Fruit fly (Drosophila melanogaster) whole organism, prepupa: ENCODE results near the gene Ubx.

Experiments used
- Blimp-1 ChIP-seq: fragments of 200-800 bp; sonication (Bioruptor generic); optimal IDR thresholded peaks from 3 replicates; lab custom pipeline; 2017; ENCODE audit warnings: missing biosample characterization, missing genetic modification characterization, mild to moderate bottlenecking, moderate library complexity, missing genetic modification reagents
- CG10669 ChIP-seq: fragments of 200-800 bp; sonication (Bioruptor generic); optimal IDR thresholded peaks from 3 replicates; lab custom pipeline; 2018; ENCODE audit warnings: missing biosample characterization, mild to moderate bottlenecking, missing genetic modification characterization, moderate library complexity
- CG1621 ChIP-seq: fragments of 200-800 bp; sonication (Bioruptor generic); optimal IDR thresholded peaks from 3 replicates; lab custom pipeline; 2018; ENCODE audit warnings: missing biosample characterization, mild to moderate bottlenecking, missing genetic modification characterization
- CG31627 ChIP-seq: fragments of 200-800 bp; sonication (Bioruptor generic); optimal IDR thresholded peaks from 3 replicates; lab custom pipeline; 2016; ENCODE audit warnings: missing biosample characterization, missing genetic modification characterization
- CG32006 ChIP-seq: fragments of 200-800 bp; sonication (Bioruptor generic); optimal IDR thresholded peaks from 3 replicates; lab custom pipeline; 2017; ENCODE audit warnings: missing biosample characterization, mild to moderate bottlenecking, missing genetic modification characterization
- CG34406 ChIP-seq: fragments of 200-800 bp; sonication (Bioruptor generic); optimal IDR thresholded peaks from 3 replicates; lab custom pipeline; 2016; ENCODE audit warnings: missing biosample characterization, missing genetic modification characterization
- CG3919 ChIP-seq: fragments of 200-800 bp; sonication (Bioruptor generic); optimal IDR thresholded peaks from 3 replicates; lab custom pipeline; 2016; ENCODE audit warnings: missing biosample characterization, missing genetic modification characterization
- CG4318 ChIP-seq: fragments of 200-800 bp; sonication (Bioruptor generic); optimal IDR thresholded peaks from 3 replicates; lab custom pipeline; 2017; ENCODE audit warnings: missing biosample characterization, mild to moderate bottlenecking, missing genetic modification characterization
- CG6276 ChIP-seq: fragments of 200-800 bp; sonication (Bioruptor generic); optimal IDR thresholded peaks from 2 replicates; lab custom pipeline; 2017; ENCODE audit warnings: missing biosample characterization, mild to moderate bottlenecking, missing genetic modification characterization
- CG6854 ChIP-seq: fragments of 200-800 bp; sonication (Bioruptor generic); optimal IDR thresholded peaks from 2 replicates; lab custom pipeline; 2017; ENCODE audit warnings: missing biosample characterization, mild to moderate bottlenecking, missing genetic modification characterization
- CG7368 ChIP-seq: fragments of 200-800 bp; sonication (Bioruptor generic); optimal IDR thresholded peaks from 3 replicates; lab custom pipeline; 2016; ENCODE audit warnings: missing biosample characterization, missing genetic modification characterization
- CG8119 ChIP-seq: fragments of 200-800 bp; sonication (Bioruptor generic); IDR thresholded peaks from 3 replicates; pipeline ENCODE4 v1.3.6; 2022; ENCODE audit warnings: missing biosample characterization, missing genetic modification characterization
- CG9139 ChIP-seq: fragments of 200-800 bp; sonication (Bioruptor generic); optimal IDR thresholded peaks from 3 replicates; lab custom pipeline; 2017; ENCODE audit warnings: missing biosample characterization, mild to moderate bottlenecking, missing genetic modification characterization
- Eip75B ChIP-seq: fragments of 200-800 bp; sonication (Bioruptor generic); optimal IDR thresholded peaks from 3 replicates; lab custom pipeline; 2016; ENCODE audit warnings: missing biosample characterization, missing genetic modification characterization
- Eip78C ChIP-seq: fragments of 200-800 bp; sonication (Bioruptor generic); peaks from one replicate; lab custom pipeline; 2016; ENCODE audit warnings: missing biosample characterization, missing genetic modification characterization
- Ets96B ChIP-seq: fragments of 200-800 bp; optimal IDR thresholded peaks from 2 replicates; lab custom pipeline; 2019; ENCODE audit warnings: missing biosample characterization, mild to moderate bottlenecking, missing genetic modification characterization, moderate library complexity
- Gug ChIP-seq: fragments of 200-800 bp; sonication (Bioruptor generic); IDR thresholded peaks from 2 replicates; pipeline ENCODE4 v1.3.6; 2022; ENCODE audit warnings: missing biosample characterization, missing genetic modification characterization
- Hr4 ChIP-seq: fragments of 200-800 bp; sonication (Bioruptor generic); optimal IDR thresholded peaks from 3 replicates; lab custom pipeline; 2016; ENCODE audit warnings: missing biosample characterization, missing genetic modification characterization
- Met ChIP-seq: fragments of 200-800 bp; sonication (Bioruptor generic); optimal IDR thresholded peaks from 3 replicates; lab custom pipeline; 2016; ENCODE audit warnings: missing biosample characterization, missing genetic modification characterization
- OdsH ChIP-seq: fragments of 200-800 bp; sonication (Bioruptor generic); optimal IDR thresholded peaks from 3 replicates; lab custom pipeline; 2016; ENCODE audit warnings: missing biosample characterization, missing genetic modification characterization
- Smox ChIP-seq: fragments of 200-800 bp; sonication (Bioruptor generic); optimal IDR thresholded peaks from 3 replicates; lab custom pipeline; 2016; ENCODE audit warnings: missing biosample characterization, missing genetic modification characterization
- Sox14 ChIP-seq: fragments of 200-800 bp; sonication (Bioruptor generic); optimal IDR thresholded peaks from 3 replicates; lab custom pipeline; 2016; ENCODE audit warnings: missing biosample characterization, missing genetic modification characterization
- achi ChIP-seq: fragments of 200-800 bp; sonication (Bioruptor generic); optimal IDR thresholded peaks from 3 replicates; lab custom pipeline; 2016; ENCODE audit warnings: missing biosample characterization, missing genetic modification characterization
- acj6 ChIP-seq: fragments of 200-800 bp; sonication (Bioruptor generic); optimal IDR thresholded peaks from 3 replicates; lab custom pipeline; 2016; ENCODE audit warnings: missing biosample characterization, missing genetic modification characterization
- cyc ChIP-seq: fragments of 200-800 bp; sonication (Bioruptor generic); optimal IDR thresholded peaks from 3 replicates; lab custom pipeline; 2016; ENCODE audit warnings: missing biosample characterization, missing genetic modification characterization
- dsx ChIP-seq: fragments of 200-800 bp; optimal IDR thresholded peaks from 3 replicates; lab custom pipeline; 2019; ENCODE audit warnings: missing biosample characterization, mild to moderate bottlenecking, missing genetic modification characterization, moderate library complexity; ENCODE audit not compliant: poor library complexity, severe bottlenecking
- eg ChIP-seq: fragments of 200-800 bp; sonication (Bioruptor generic); IDR thresholded peaks from 3 replicates; pipeline ENCODE4 v1.3.6; 2022; ENCODE audit warnings: missing biosample characterization, missing genetic modification characterization
- fd59A ChIP-seq: fragments of 200-800 bp; sonication (Bioruptor generic); optimal IDR thresholded peaks from 2 replicates; lab custom pipeline; 2017; ENCODE audit warnings: missing biosample characterization, mild to moderate bottlenecking, missing genetic modification characterization, missing genetic modification reagents
- fd85E ChIP-seq: fragments of 200-800 bp; sonication (Bioruptor generic); optimal IDR thresholded peaks from 3 replicates; lab custom pipeline; 2016; ENCODE audit warnings: missing biosample characterization, missing genetic modification characterization
- lz ChIP-seq: fragments of 200-800 bp; sonication (Bioruptor generic); optimal IDR thresholded peaks from 3 replicates; lab custom pipeline; 2016; ENCODE audit warnings: missing biosample characterization, missing genetic modification characterization
- pdm3 ChIP-seq: fragments of 200-800 bp; sonication (Bioruptor generic); optimal IDR thresholded peaks from 3 replicates; lab custom pipeline; 2016; ENCODE audit warnings: missing biosample characterization, missing genetic modification characterization
- salr ChIP-seq, 2 experiments: fragments of 200-800 bp; sonication (Bioruptor generic); optimal IDR thresholded peaks; 3 replicates each; lab custom pipeline; 2016 to 2018; ENCODE audit warnings: missing biosample characterization in 2 of 2, missing genetic modification characterization in 2 of 2, mild to moderate bottlenecking in 1 of 2
- spab ChIP-seq: fragments of 200-800 bp; sonication (Bioruptor generic); optimal IDR thresholded peaks from 2 replicates; lab custom pipeline; 2017; ENCODE audit warnings: missing biosample characterization, mild to moderate bottlenecking, missing genetic modification characterization, missing genetic modification reagents
- ss ChIP-seq, 2 experiments: fragments of 200-800 bp; sonication (Bioruptor generic); optimal IDR thresholded peaks; 2 replicates in 1 of 2; 3 replicates in 1 of 2; lab custom pipeline; 2017 to 2018; ENCODE audit warnings: mild to moderate bottlenecking in 2 of 2, missing biosample characterization in 2 of 2, missing genetic modification characterization in 2 of 2, moderate library complexity in 1 of 2
- svp ChIP-seq: fragments of 200-800 bp; sonication (Bioruptor generic); peaks from one replicate; lab custom pipeline; 2016; ENCODE audit warnings: missing biosample characterization, missing genetic modification characterization
- topi ChIP-seq: fragments of 200-800 bp; sonication (Bioruptor generic); optimal IDR thresholded peaks from 3 replicates; lab custom pipeline; 2016; ENCODE audit warnings: missing biosample characterization, missing genetic modification characterization
- vri ChIP-seq: fragments of 200-800 bp; sonication (Bioruptor generic); optimal IDR thresholded peaks from 3 replicates; lab custom pipeline; 2016; ENCODE audit warnings: missing biosample characterization, mild to moderate bottlenecking, missing genetic modification characterization

Ubx gene

DNA sequence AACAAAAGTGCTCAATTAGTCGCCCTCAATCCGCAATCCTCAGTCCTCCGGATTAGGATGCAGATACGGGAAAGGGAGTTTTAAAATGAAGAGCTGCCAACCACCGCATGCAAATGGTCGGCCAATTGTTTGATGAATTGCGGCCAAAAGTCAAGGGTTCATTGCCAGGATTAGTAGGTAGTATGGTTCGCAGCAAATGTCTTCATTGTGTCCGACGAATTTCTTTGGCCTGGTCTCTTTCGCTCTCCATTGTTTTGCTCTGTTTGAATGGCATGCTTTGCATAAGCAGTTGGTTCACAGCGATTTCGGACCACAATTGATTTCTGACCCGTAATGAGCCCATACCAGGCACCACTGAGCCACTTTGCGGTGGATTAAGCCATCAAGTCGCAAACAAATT lies 8.1 kb upstream of the Ubx start:
- no peak for TF ChIP-seq Eip75B (GFP tag; lab: Kevin White, UChicago)
- TF ChIP-seq Met (GFP tag; lab: Kevin White, UChicago): no peak
- TF ChIP-seq CG8119 (GFP tag; lab: Robert Waterston, UW): no peak
- no peak for TF ChIP-seq vri (GFP tag; lab: Kevin White, UChicago)
- no peak for TF ChIP-seq Ets96B
- TF ChIP-seq CG3919 (GFP tag; lab: Kevin White, UChicago): no peak
- no peak for TF ChIP-seq CG6276
- TF ChIP-seq CG32006 (GFP tag; lab: Kevin White, UChicago): no peak
- no peak for TF ChIP-seq Gug (GFP tag; lab: Robert Waterston, UW)
- no peak for TF ChIP-seq CG6854 (GFP tag; lab: Kevin White, UChicago)
- no peak for TF ChIP-seq Sox14
- TF ChIP-seq CG7368 (GFP tag; lab: Kevin White, UChicago): no peak
- TF ChIP-seq acj6 (GFP tag; lab: Kevin White, UChicago): no peak
- no peak for TF ChIP-seq salr (GFP tag; optimal IDR thresholded peaks at IDR 0.05; lab: Kevin White, UChicago)
- no peak for TF ChIP-seq spab (GFP tag; lab: Kevin White, UChicago)
- no peak for TF ChIP-seq CG10669 (GFP tag; lab: Kevin White, UChicago)
- no peak for TF ChIP-seq pdm3 (GFP tag; lab: Kevin White, UChicago)
- no peak for TF ChIP-seq CG1621 (tag; lab: Kevin White, UChicago)
- TF ChIP-seq CG4318 (GFP tag; lab: Kevin White, UChicago): no peak

DNA sequence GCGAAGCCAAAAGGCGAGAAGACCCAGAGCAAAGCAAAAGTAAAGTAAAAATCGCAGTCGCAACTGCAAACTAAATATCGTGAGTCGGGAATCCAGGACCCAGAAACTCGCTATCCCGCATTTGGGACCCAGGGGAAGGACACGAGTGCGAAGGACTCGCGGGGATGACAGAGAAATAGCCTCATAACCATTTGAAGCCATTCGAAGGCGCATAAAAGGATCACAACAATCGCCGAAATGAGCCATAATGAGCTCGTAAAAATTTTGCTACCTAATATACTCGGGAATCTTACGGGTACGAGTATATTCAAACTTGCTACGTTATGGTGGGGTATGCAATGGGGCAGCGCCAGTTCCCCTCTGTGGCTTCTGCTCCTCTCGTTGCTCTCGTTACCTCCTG lies 1.6 kb upstream of the Ubx start:
- TF ChIP-seq eg (GFP tag; lab: Robert Waterston, UW) (no peak), OdsH (GFP tag; lab: Kevin White, UChicago) (no peak), CG32006 (GFP tag; lab: Kevin White, UChicago) (no peak), topi (GFP tag; lab: Kevin White, UChicago) (no peak), vri (GFP tag; lab: Kevin White, UChicago) (no peak), lz (GFP tag; lab: Kevin White, UChicago) (no peak), dsx (GFP tag; lab: Kevin White, UChicago) (no peak), fd59A (no peak), svp (GFP tag; lab: Kevin White, UChicago) (no peak), Blimp-1 (GFP tag; lab: Kevin White, UChicago) (no peak), CG6276 (no peak), ss (GFP tag; optimal IDR thresholded peaks at IDR 0.05; lab: Kevin White, UChicago) (no peak), CG9139 (GFP tag; lab: Kevin White, UChicago) (no peak), CG7368 (GFP tag; lab: Kevin White, UChicago) (no peak), Eip78C (GFP tag; lab: Kevin White, UChicago) (no peak), CG34406 (GFP tag; lab: Kevin White, UChicago) (no peak), CG1621 (tag; lab: Kevin White, UChicago) (no peak), CG8119 (GFP tag; lab: Robert Waterston, UW) (no peak), Smox (GFP tag; lab: Kevin White, UChicago) (no peak)

DNA sequence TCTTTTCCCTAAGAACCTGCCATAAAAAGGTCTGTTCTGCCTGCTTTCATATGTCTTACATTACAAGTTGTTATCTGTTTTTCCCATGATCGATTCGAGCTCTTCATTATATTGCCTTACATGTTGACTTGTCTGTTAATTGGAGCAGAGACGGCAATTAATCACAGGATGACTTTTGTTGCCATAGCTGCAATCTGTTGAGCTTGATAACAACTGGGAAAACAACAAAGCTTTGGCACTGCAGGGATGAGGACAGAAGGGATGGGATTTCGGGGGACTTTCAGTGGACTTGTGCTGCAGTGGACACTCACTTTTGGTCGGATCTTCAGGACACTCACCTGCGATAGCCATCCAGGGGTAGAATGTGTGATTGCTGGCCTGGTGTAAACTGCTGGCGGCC lies 1.8 kb downstream of the Ubx start:
- no peak for TF ChIP-seq Hr4
- TF ChIP-seq svp (GFP tag; lab: Kevin White, UChicago): peak; percentile 91

DNA sequence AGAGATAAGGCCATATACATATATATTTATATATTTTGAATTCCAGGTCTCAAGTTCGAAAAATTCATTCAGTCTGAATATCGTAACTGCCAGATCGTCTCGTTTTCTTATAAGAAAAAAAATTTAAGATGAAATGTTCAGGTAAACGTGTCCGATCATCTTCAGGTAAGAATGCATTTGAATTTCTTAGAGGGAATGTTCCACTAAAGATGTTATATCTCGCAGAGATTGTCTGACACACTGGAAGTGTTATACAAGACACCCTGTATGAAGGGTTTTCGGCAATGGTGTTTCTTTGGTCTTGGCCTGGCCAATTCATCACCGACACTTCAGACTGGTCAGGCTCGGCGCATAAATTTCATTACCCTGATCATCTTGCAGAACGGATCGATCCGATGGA lies 3.5 kb downstream of the Ubx start:
- TF ChIP-seq Blimp-1 (GFP tag; lab: Kevin White, UChicago): no peak
- no peak for TF ChIP-seq achi (GFP tag; lab: Kevin White, UChicago)
- TF ChIP-seq fd85E (GFP tag; lab: Kevin White, UChicago): no peak
- TF ChIP-seq CG32006 (GFP tag; lab: Kevin White, UChicago): no peak
- TF ChIP-seq cyc: no peak
- TF ChIP-seq CG31627 (GFP tag; lab: Kevin White, UChicago): no peak
- TF ChIP-seq ss (GFP tag; optimal IDR thresholded peaks at IDR 0.05; lab: Kevin White, UChicago): no peak
